Fruit fly (Drosophila melanogaster) whole organism, adult: ENCODE results near the gene CG17764.

Experiments
- CG11617 ChIP-seq: fragments of 200-800 bp; sonication (Bioruptor generic); optimal IDR thresholded peaks from 2 replicates; lab custom pipeline; 2017; ENCODE audit warnings: mild to moderate bottlenecking, missing biosample characterization, missing genetic modification reagents, missing genetic modification characterization
- CG12768 ChIP-seq: fragments of 200-800 bp; sonication (Bioruptor generic); optimal IDR thresholded peaks from 2 replicates; lab custom pipeline; 2017; ENCODE audit warnings: missing biosample characterization, missing genetic modification characterization, mild to moderate bottlenecking, moderate library complexity, missing genetic modification reagents
- CG14711 ChIP-seq: fragments of 200-800 bp; sonication (Bioruptor generic); optimal IDR thresholded peaks from 2 replicates; lab custom pipeline; 2018; ENCODE audit warnings: missing biosample characterization, mild to moderate bottlenecking, missing genetic modification characterization, moderate library complexity
- CG1620 ChIP-seq: fragments of 200-800 bp; sonication (Bioruptor generic); optimal IDR thresholded peaks from 2 replicates; lab custom pipeline; 2016; ENCODE audit warnings: missing biosample characterization, missing genetic modification characterization
- CG33017 ChIP-seq: fragments of 200-800 bp; sonication (Bioruptor generic); optimal IDR thresholded peaks from 2 replicates; lab custom pipeline; 2018; ENCODE audit warnings: missing biosample characterization, mild to moderate bottlenecking, missing genetic modification characterization, moderate library complexity
- CG5204 ChIP-seq: fragments of 200-800 bp; sonication (Bioruptor generic); optimal IDR thresholded peaks from 2 replicates; lab custom pipeline; 2016; ENCODE audit warnings: missing biosample characterization, missing genetic modification characterization
- CG7045 ChIP-seq: fragments of 200-800 bp; sonication (Bioruptor generic); optimal IDR thresholded peaks from 2 replicates; lab custom pipeline; 2017; ENCODE audit warnings: missing biosample characterization, mild to moderate bottlenecking, missing genetic modification characterization
- CG7101 ChIP-seq: fragments of 200-800 bp; sonication (Bioruptor generic); optimal IDR thresholded peaks from 2 replicates; lab custom pipeline; 2018; ENCODE audit warnings: missing biosample characterization, mild to moderate bottlenecking, missing genetic modification characterization, moderate library complexity
- Clk ChIP-seq: fragments of 200-800 bp; sonication (Bioruptor generic); optimal IDR thresholded peaks from 2 replicates; lab custom pipeline; 2017; ENCODE audit warnings: missing biosample characterization, missing genetic modification characterization
- Crg-1 ChIP-seq: fragments of 200-800 bp; sonication (Bioruptor generic); optimal IDR thresholded peaks from 2 replicates; lab custom pipeline; 2016; ENCODE audit warnings: missing biosample characterization, missing genetic modification characterization
- Hr96 ChIP-seq: fragments of 200-800 bp; sonication (Bioruptor generic); optimal IDR thresholded peaks from 2 replicates; lab custom pipeline; 2016; ENCODE audit warnings: missing biosample characterization, missing genetic modification characterization
- Mnt ChIP-seq: fragments of 200-800 bp; sonication (Bioruptor generic); optimal IDR thresholded peaks from 2 replicates; lab custom pipeline; 2016; ENCODE audit warnings: missing biosample characterization, mild to moderate bottlenecking, missing genetic modification characterization
- bab1 ChIP-seq: fragments of 200-800 bp; sonication (Bioruptor generic); optimal IDR thresholded peaks from 3 replicates; lab custom pipeline; 2019; ENCODE audit warnings: missing biosample characterization, mild to moderate bottlenecking, missing genetic modification characterization, moderate library complexity
- cic ChIP-seq: fragments of 200-800 bp; sonication (Bioruptor generic); optimal IDR thresholded peaks from 2 replicates; lab custom pipeline; 2017; ENCODE audit warnings: missing biosample characterization, mild to moderate bottlenecking, missing genetic modification characterization, moderate library complexity
- cnc ChIP-seq, 2 experiments: fragments of >200 bp; optimal IDR thresholded peaks; 2 replicates each; lab custom pipeline; 2017
- kay ChIP-seq: fragments of 200-800 bp; sonication (Bioruptor generic); peaks from one replicate; lab custom pipeline; 2016; ENCODE audit warnings: missing biosample characterization, missing genetic modification characterization, borderline replicate concordance
- ovo ChIP-seq: fragments of 200-800 bp; sonication (Bioruptor generic); optimal IDR thresholded peaks from 2 replicates; lab custom pipeline; 2016; ENCODE audit warnings: missing biosample characterization, missing genetic modification characterization
- pad ChIP-seq: fragments of 200-800 bp; sonication (Bioruptor generic); optimal IDR thresholded peaks from 3 replicates; lab custom pipeline; 2017; ENCODE audit warnings: missing biosample characterization, missing genetic modification characterization, mild to moderate bottlenecking, moderate library complexity, missing genetic modification reagents
- tj ChIP-seq: fragments of 200-800 bp; sonication (Bioruptor generic); optimal IDR thresholded peaks from 3 replicates; lab custom pipeline; 2017; ENCODE audit warnings: missing biosample characterization, mild to moderate bottlenecking, missing genetic modification characterization, moderate library complexity
- toe ChIP-seq: fragments of 200-800 bp; sonication (Bioruptor generic); optimal IDR thresholded peaks from 2 replicates; lab custom pipeline; 2016; ENCODE audit warnings: missing biosample characterization, missing genetic modification characterization

The CG17764 gene

DNA sequence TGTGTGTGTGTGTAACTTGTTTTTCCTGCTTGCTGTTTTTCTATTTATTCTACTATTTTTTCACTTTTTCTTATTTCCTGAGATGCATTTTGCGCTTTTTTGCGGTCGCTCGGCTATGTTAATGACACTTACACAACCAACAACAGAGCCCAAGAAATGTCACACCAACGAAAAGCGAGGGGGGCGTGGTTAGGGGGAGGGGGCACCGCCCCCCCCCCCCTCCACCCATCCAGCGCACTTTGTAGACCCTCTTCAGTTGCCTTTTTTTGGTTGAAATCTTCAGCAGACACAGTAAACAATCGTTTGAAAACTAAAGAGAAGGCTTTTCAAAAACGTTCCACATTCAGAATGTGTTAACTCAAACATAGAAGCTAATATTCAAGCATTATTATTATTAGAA, 14.1 kb downstream of the CG17764 start:
- no peak for TF ChIP-seq CG7045 (GFP tag; lab: Kevin White, UChicago)

DNA sequence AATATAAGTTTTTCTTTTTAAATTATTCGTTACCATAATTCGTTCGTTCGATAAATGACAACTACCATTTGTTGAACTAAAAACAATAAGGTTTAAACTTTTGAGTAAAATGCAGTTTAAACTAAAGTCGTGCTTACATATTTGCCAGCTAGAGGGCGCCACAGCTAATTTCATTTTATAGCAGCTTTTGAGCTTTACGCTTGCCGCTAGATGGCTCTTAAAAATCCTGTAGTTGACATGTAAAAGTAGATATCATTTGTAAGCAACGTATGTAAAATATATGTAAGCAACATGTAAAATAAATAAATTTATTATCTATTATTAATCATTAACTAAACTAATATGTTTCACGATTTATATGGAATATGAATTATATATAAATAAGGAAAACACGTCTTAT, 17.5 kb downstream of the CG17764 start:
- TF ChIP-seq kay (GFP tag; lab: Kevin White, UChicago) (no peak), bab1 (peak; percentile 8), CG11617 (GFP tag; lab: Kevin White, UChicago) (no peak), toe (GFP tag; lab: Kevin White, UChicago) (no peak), tj (GFP tag; lab: Kevin White, UChicago) (no peak), CG7101 (tag; lab: Kevin White, UChicago) (no peak), CG33017 (no peak)

DNA sequence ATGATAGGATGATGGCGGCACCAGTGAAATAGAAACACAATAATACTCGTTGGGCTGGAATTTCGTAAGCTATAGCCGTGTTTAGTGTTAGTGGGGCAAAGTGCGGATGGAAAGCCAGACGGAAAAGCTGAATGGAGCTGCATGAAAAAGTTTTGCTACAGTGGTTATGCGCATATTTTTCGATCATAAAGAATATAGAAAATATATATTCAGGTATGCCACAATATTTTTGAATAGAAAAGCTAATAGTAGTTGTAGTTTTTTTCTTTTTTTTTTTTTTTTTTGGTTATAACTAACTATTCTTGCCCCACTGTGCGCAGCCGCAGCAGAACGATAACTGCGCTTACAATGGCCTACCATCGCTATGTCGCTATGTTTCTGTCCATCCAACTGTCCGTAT, 20.7 kb downstream of the CG17764 start:
- TF ChIP-seq CG1620 (GFP tag; lab: Kevin White, UChicago) (no peak), ovo (GFP tag; lab: Kevin White, UChicago) (no peak), CG33017 (no peak), bab1 (no peak), Crg-1 (GFP tag; lab: Kevin White, UChicago) (no peak)

dm6 chrX:5285835-5286234, 21.4 kb downstream of the CG17764 start:
- TF ChIP-seq CG5204 (GFP tag; lab: Kevin White, UChicago) (no peak), cic (no peak), tj (GFP tag; lab: Kevin White, UChicago) (no peak), Clk (GFP tag; lab: Kevin White, UChicago) (no peak), CG1620 (GFP tag; lab: Kevin White, UChicago) (no peak), Hr96 (GFP tag; lab: Kevin White, UChicago) (no peak), Crg-1 (GFP tag; lab: Kevin White, UChicago) (no peak), toe (GFP tag; lab: Kevin White, UChicago) (no peak), bab1 (no peak), kay (GFP tag; lab: Kevin White, UChicago) (no peak), Mnt (no peak), CG14711 (tag; lab: Kevin White, UChicago) (no peak), CG7045 (GFP tag; lab: Kevin White, UChicago) (no peak), CG12768 (GFP tag; lab: Kevin White, UChicago) (no peak), pad (no peak), ovo (GFP tag; lab: Kevin White, UChicago) (no peak), cnc (optimal IDR thresholded peaks at IDR 0.05; lab: Kevin White, UChicago) (no peak), CG33017 (no peak), CG11617 (GFP tag; lab: Kevin White, UChicago) (no peak), CG7101 (tag; lab: Kevin White, UChicago) (no peak)
